Worm (Caenorhabditis elegans) whole organism, L4 larva: ENCODE results near the gene F28F9.2.

Source experiments
- F37D6.2 ChIP-seq: sonication (generic microtip); optimal IDR thresholded peaks from 2 replicates; lab custom pipeline; 2016; ENCODE audit warnings: mild to moderate bottlenecking, missing genetic modification characterization, missing compliant biosample characterization
- Y5F2A.4 ChIP-seq: fragments of 200-800 bp; sonication (Bioruptor generic); optimal IDR thresholded peaks from 2 replicates; lab custom pipeline; 2018; ENCODE audit warnings: mild to moderate bottlenecking, missing genetic modification characterization, missing compliant biosample characterization
- ama-1 ChIP-seq: fragments of 150-350 bp; optimal IDR thresholded peaks from 2 replicates; lab custom pipeline; 2014; ENCODE audit warnings: inconsistent platforms, mixed read lengths
- hlh-30 ChIP-seq: sonication (generic microtip); optimal IDR thresholded peaks from 2 replicates; lab custom pipeline; 2017; ENCODE audit warnings: antibody characterized with exemption, mild to moderate bottlenecking, missing genetic modification characterization, missing compliant biosample characterization; ENCODE audit not compliant: insufficient read depth
- lin-15B ChIP-seq: fragments of 150-350 bp; sonication (generic microtip); optimal IDR thresholded peaks from 3 replicates; lab custom pipeline; 2014; ENCODE audit warnings: missing biosample characterization, missing genetic modification characterization
- nhr-76 ChIP-seq: fragments of 150-350 bp; optimal IDR thresholded peaks from 2 replicates; lab custom pipeline; 2014; ENCODE audit warnings: missing biosample characterization, missing genetic modification characterization

- no peak for TF ChIP-seq ama-1 (lab: Kevin White, UChicago)
- TF ChIP-seq nhr-76 (tag; lab: Kevin White, UChicago), result no peak
- TF ChIP-seq lin-15B (tag; lab: Kevin White, UChicago), result no peak
- no peak for TF ChIP-seq hlh-30 (tag; lab: Kevin White, UChicago)
- TF ChIP-seq Y5F2A.4 (GFP tag; lab: Kevin White, UChicago), result no peak
- TF ChIP-seq F37D6.2 (tag; lab: Kevin White, UChicago), result no peak
Measured at ce11 chrIV:3807092-3807491, 32.4 kb upstream of the F28F9.2 start, which contains the start of gene M02B7.7.
